Worm (Caenorhabditis elegans) whole organism, L4 larva: ENCODE measurements around the gene C18E9.8.

ENCODE experiments used
- F37D6.2 ChIP-seq: sonication (generic microtip); optimal IDR thresholded peaks from 2 replicates; lab custom pipeline; 2016; ENCODE audit warnings: mild to moderate bottlenecking, missing genetic modification characterization, missing compliant biosample characterization
- F49E8.2 ChIP-seq: sonication (generic microtip); optimal IDR thresholded peaks from 2 replicates; lab custom pipeline; 2016; ENCODE audit warnings: missing compliant biosample characterization, mild to moderate bottlenecking, missing genetic modification characterization, borderline replicate concordance
- Y75B8A.6 ChIP-seq: fragments of 200-800 bp; sonication (Bioruptor generic); IDR thresholded peaks from 2 replicates; pipeline ENCODE4 v1.3.6; 2022; ENCODE audit warnings: missing genetic modification reagents, missing genetic modification characterization, missing compliant biosample characterization
- ZK337.2 ChIP-seq: fragments of 200-800 bp; sonication (Bioruptor generic); IDR thresholded peaks from 2 replicates; pipeline ENCODE4 v1.3.6; 2022; ENCODE audit warnings: missing genetic modification reagents, missing genetic modification characterization, missing compliant biosample characterization
- ZK546.5 ChIP-seq, 2 experiments: sonication (generic microtip); optimal IDR thresholded peaks; 2 replicates each; lab custom pipeline; 2017; ENCODE audit warnings: missing biosample characterization in 2 of 2, missing genetic modification characterization in 2 of 2
- aha-1 ChIP-seq: fragments of 150-350 bp; peaks from one replicate; lab custom pipeline; 2014; ENCODE audit warnings: missing biosample characterization, missing genetic modification characterization
- arid-1 ChIP-seq: fragments of 200-800 bp; sonication (Bioruptor generic); conservative IDR thresholded peaks from 2 replicates; pipeline ENCODE4 v1.3.6; 2022; ENCODE audit warnings: missing genetic modification reagents, missing genetic modification characterization, missing compliant biosample characterization
- ceh-32 ChIP-seq: sonication (generic microtip); optimal IDR thresholded peaks from 2 replicates; lab custom pipeline; 2016; ENCODE audit warnings: mild to moderate bottlenecking, missing genetic modification characterization, missing compliant biosample characterization; ENCODE audit not compliant: poor library complexity
- ces-1 ChIP-seq: fragments of 150-350 bp; sonication (generic microtip); optimal IDR thresholded peaks from 4 replicates; lab custom pipeline; 2014; ENCODE audit warnings: missing biosample characterization, missing genetic modification reagents, missing genetic modification characterization
- daf-12 ChIP-seq: fragments of 150-350 bp; optimal IDR thresholded peaks from 2 replicates; lab custom pipeline; 2014; ENCODE audit warnings: missing biosample characterization, missing genetic modification reagents, missing genetic modification characterization
- daf-8 ChIP-seq: fragments of 200-800 bp; sonication (Bioruptor generic); IDR thresholded peaks from 2 replicates; pipeline ENCODE4 v1.3.6; 2022; ENCODE audit warnings: missing genetic modification characterization, missing compliant biosample characterization
- dmd-6 ChIP-seq: fragments of 200-800 bp; sonication (Bioruptor generic); IDR thresholded peaks from 2 replicates; pipeline ENCODE4 v1.3.6; 2022; ENCODE audit warnings: missing genetic modification reagents, missing genetic modification characterization, missing compliant biosample characterization
- dmd-9 ChIP-seq: fragments of 200-800 bp; sonication (Bioruptor generic); IDR thresholded peaks from 2 replicates; pipeline ENCODE4 v1.3.6; 2022; ENCODE audit warnings: missing genetic modification reagents, missing genetic modification characterization, missing compliant biosample characterization
- dpl-1 ChIP-seq: fragments of 150-350 bp; optimal IDR thresholded peaks from 2 replicates; lab custom pipeline; 2014; ENCODE audit warnings: missing biosample characterization, missing genetic modification reagents, missing genetic modification characterization
- egl-27 ChIP-seq: sonication (generic microtip); optimal IDR thresholded peaks from 3 replicates; lab custom pipeline; 2017; ENCODE audit warnings: missing biosample characterization, missing genetic modification reagents, missing genetic modification characterization
- fos-1 ChIP-seq: fragments of 150-350 bp; optimal IDR thresholded peaks from 2 replicates; lab custom pipeline; 2014; ENCODE audit warnings: missing biosample characterization, missing genetic modification characterization
- hlh-30 ChIP-seq: sonication (generic microtip); optimal IDR thresholded peaks from 2 replicates; lab custom pipeline; 2017; ENCODE audit warnings: antibody characterized with exemption, mild to moderate bottlenecking, missing genetic modification characterization, missing compliant biosample characterization; ENCODE audit not compliant: insufficient read depth
- lin-39 ChIP-seq: fragments of 150-350 bp; optimal IDR thresholded peaks from 2 replicates; lab custom pipeline; 2014; ENCODE audit warnings: missing biosample characterization, missing genetic modification reagents, missing genetic modification characterization
- lir-3 ChIP-seq: sonication (generic microtip); optimal IDR thresholded peaks from 2 replicates; lab custom pipeline; 2016; ENCODE audit warnings: mild to moderate bottlenecking, missing genetic modification characterization, missing compliant biosample characterization
- madf-9 ChIP-seq: fragments of 200-800 bp; sonication (Bioruptor generic); conservative IDR thresholded peaks from 2 replicates; pipeline ENCODE4 v1.3.6; 2022; ENCODE audit warnings: missing genetic modification reagents, missing genetic modification characterization, missing compliant biosample characterization
- mep-1 ChIP-seq: fragments of 150-350 bp; sonication (generic microtip); optimal IDR thresholded peaks from 3 replicates; lab custom pipeline; 2014; ENCODE audit warnings: missing biosample characterization, missing genetic modification characterization
- mxl-3 ChIP-seq: fragments of 200-800 bp; sonication (Bioruptor generic); optimal IDR thresholded peaks from 2 replicates; lab custom pipeline; 2018; ENCODE audit warnings: mild to moderate bottlenecking, missing genetic modification characterization, missing compliant biosample characterization
- nhr-28 ChIP-seq: fragments of 150-350 bp; optimal IDR thresholded peaks from 2 replicates; lab custom pipeline; 2014; ENCODE audit warnings: missing biosample characterization, missing genetic modification characterization
- nhr-41 ChIP-seq: fragments of 200-800 bp; sonication (Bioruptor generic); IDR thresholded peaks from 2 replicates; pipeline ENCODE4 v1.3.6; 2022; ENCODE audit warnings: missing genetic modification reagents, missing genetic modification characterization, missing compliant biosample characterization
- pqm-1 ChIP-seq: sonication (generic microtip); optimal IDR thresholded peaks from 2 replicates; lab custom pipeline; 2017; ENCODE audit warnings: missing biosample characterization, missing genetic modification characterization
- saeg-2 ChIP-seq: fragments of 200-800 bp; sonication (Bioruptor generic); IDR thresholded peaks from 2 replicates; pipeline ENCODE4 v1.3.6; 2022; ENCODE audit warnings: missing genetic modification reagents, missing genetic modification characterization, missing compliant biosample characterization
- skn-1 ChIP-seq: fragments of 150-350 bp; optimal IDR thresholded peaks from 2 replicates; lab custom pipeline; 2014; ENCODE audit warnings: missing biosample characterization, missing genetic modification characterization
- snpc-1.2 ChIP-seq: fragments of 200-800 bp; sonication (Bioruptor generic); IDR thresholded peaks from 2 replicates; pipeline ENCODE4 v1.3.6; 2022; ENCODE audit warnings: missing genetic modification reagents, missing genetic modification characterization, missing compliant biosample characterization
- spr-1 ChIP-seq: sonication (generic microtip); optimal IDR thresholded peaks from 2 replicates; lab custom pipeline; 2016; ENCODE audit warnings: mild to moderate bottlenecking, missing genetic modification characterization, missing compliant biosample characterization
- tag-97 ChIP-seq: fragments of 200-800 bp; sonication (Bioruptor generic); IDR thresholded peaks from 2 replicates; pipeline ENCODE4 v1.3.6; 2022; ENCODE audit warnings: missing genetic modification characterization, missing compliant biosample characterization
- tra-1 ChIP-seq: fragments of 200-800 bp; sonication (Bioruptor generic); IDR thresholded peaks from 2 replicates; pipeline ENCODE4 v1.3.6; 2022; ENCODE audit warnings: missing genetic modification reagents, missing genetic modification characterization, missing compliant biosample characterization
- unc-62 ChIP-seq, 3 experiments: fragments of 150-350 bp in 1 of 3; sonication (generic microtip); optimal IDR thresholded peaks in 2 of 3; peaks in 1 of 3; 1 replicate in 1 of 3; 2 replicates in 2 of 3; lab custom pipeline; 2014 to 2017; ENCODE audit warnings: missing biosample characterization in 3 of 3, missing genetic modification characterization in 3 of 3, missing genetic modification reagents in 3 of 3, missing genotype in 1 of 3
- vab-7 ChIP-seq: fragments of 200-800 bp; sonication (Bioruptor generic); IDR thresholded peaks from 2 replicates; pipeline ENCODE4 v1.3.6; 2022; ENCODE audit warnings: missing genetic modification reagents, missing genetic modification characterization, missing compliant biosample characterization
- zag-1 ChIP-seq: fragments of 150-350 bp; optimal IDR thresholded peaks from 2 replicates; lab custom pipeline; 2014; ENCODE audit warnings: missing biosample characterization, missing genetic modification characterization
- ztf-11 ChIP-seq: fragments of 150-350 bp; optimal IDR thresholded peaks from 2 replicates; lab custom pipeline; 2014; ENCODE audit warnings: missing biosample characterization, missing genetic modification characterization

The C18E9.8 gene

ce11 chrII:9026348-9026747 lies 38.5 kb upstream of the C18E9.8 start:
- TF ChIP-seq dpl-1 (GFP tag; lab: Kevin White, UChicago) (no peak), unc-62 (GFP tag; optimal IDR thresholded peaks at IDR 0.05 in 1 of 2; lab: Kevin White, UChicago) (peak in 1 of 2 experiments; percentile 23), unc-62 (tag; optimal IDR thresholded peaks at IDR 0.05; lab: Kevin White, UChicago) (no peak)

DNA sequence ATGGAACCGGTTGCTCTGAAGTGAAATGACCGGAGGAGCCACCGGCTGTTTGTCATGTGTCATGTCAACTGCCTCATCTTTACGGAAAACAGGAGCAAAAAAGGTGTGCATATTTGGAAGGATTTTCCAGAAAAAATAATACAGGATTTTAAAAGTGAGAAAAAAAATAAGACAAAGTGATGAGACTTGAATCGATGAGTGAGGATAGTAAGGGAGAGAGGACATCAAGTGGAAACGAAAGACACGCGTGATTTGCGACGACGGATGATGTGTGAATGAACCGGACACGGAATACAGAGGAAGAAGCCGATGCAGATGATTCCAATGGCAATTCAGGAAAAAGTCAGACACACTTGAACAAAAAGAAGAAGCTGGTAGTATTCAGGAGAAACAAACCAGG lies 36.5 kb upstream of the C18E9.8 start:
- TF ChIP-seq ceh-32 (tag; lab: Kevin White, UChicago) (no peak), daf-12 (no peak), unc-62 (GFP tag; optimal IDR thresholded peaks at IDR 0.05 in 1 of 2; lab: Kevin White, UChicago) (peak in 1 of 2 experiments; percentile 40), unc-62 (tag; optimal IDR thresholded peaks at IDR 0.05; lab: Kevin White, UChicago) (no peak), aha-1 (tag; lab: Kevin White, UChicago) (peak; percentile 93), nhr-28 (tag; lab: Kevin White, UChicago) (no peak), ZK337.2 (GFP tag; lab: Robert Waterston, UW) (no peak), Y75B8A.6 (GFP tag; lab: Robert Waterston, UW) (no peak), snpc-1.2 (GFP tag; lab: Robert Waterston, UW) (no peak)

- TF ChIP-seq unc-62 (GFP tag; optimal IDR thresholded peaks at IDR 0.05 in 1 of 2; lab: Kevin White, UChicago) (peak in 1 of 2 experiments; percentile 96), unc-62 (tag; optimal IDR thresholded peaks at IDR 0.05; lab: Kevin White, UChicago) (no peak), tra-1 (GFP tag; lab: Robert Waterston, UW) (no peak)
- TF ChIP-seq, all 104 proteins: peak for 1
These were observed 33.8 kb upstream of the C18E9.8 start for ce11 chrII:9021625-9022024.

DNA sequence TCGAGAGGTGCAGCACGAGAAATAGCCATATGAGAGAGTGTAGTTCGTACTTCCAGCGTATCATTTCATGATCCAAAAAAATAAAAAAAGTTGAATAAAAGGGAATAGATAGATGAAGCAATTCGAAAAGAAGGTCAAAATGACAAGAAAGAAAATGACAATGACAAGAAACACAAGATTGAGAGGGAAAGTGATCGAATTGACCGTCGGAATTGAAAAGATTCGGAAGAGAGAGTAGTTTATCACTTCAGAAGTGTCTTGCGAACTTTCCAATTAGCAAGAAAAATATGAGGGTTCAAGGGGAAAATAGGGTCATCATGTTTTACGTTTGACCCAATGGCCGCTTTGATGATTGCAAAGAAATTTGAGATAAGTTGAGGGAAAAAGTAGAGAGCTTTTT lies 31.8 kb upstream of the C18E9.8 start, which contains the start of gene dep-1:
Gene dep-1 (minus strand): TSS at position 95 of the 400 bp plus-strand sequence.
- TF ChIP-seq ztf-11 (tag; lab: Kevin White, UChicago) (no peak), lir-3 (tag; lab: Kevin White, UChicago) (no peak), madf-9 (GFP tag; lab: Robert Waterston, UW) (no peak), mep-1 (no peak), tag-97 (GFP tag; lab: Robert Waterston, UW) (no peak), ceh-32 (tag; lab: Kevin White, UChicago) (no peak), dmd-6 (GFP tag; lab: Robert Waterston, UW) (no peak), spr-1 (tag; lab: Kevin White, UChicago) (no peak)

ce11 chrII:9017628-9018027 lies 29.8 kb upstream of the C18E9.8 start:
- TF ChIP-seq ces-1 (GFP tag; lab: Kevin White, UChicago), result no peak
- peak in 1 of 2 experiments; percentile 91 for TF ChIP-seq unc-62 (GFP tag; optimal IDR thresholded peaks at IDR 0.05 in 1 of 2; lab: Kevin White, UChicago)
- TF ChIP-seq unc-62 (tag; optimal IDR thresholded peaks at IDR 0.05; lab: Kevin White, UChicago), result no peak

DNA sequence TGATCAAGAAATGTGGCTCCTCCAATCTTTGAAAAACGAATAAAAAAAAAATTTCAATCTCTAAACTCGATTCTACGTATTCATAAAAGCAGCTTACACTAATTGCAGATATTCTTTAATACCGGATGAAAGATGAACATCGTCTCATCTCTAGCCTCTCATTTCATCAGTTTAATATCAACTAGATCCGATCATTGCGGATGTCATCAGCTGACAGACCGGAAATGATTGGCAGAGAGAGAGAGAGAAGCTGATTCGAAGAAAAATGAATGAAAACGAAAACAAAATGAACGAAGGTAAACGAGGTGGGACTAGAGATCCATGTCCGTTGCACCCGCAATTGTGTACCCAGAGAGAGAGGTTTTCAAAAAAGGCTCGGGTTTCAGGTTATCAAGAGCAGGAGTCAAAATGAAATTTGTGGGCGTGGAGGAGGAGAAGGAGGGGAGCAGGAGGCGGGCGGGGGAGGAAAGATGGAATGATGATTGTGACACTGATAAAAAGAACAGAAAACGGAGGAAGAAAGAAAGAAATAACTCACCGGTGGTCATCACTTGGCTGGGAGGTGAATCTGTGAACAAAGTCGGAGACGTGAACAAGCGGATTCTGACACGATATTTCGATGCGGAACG lies 27.1 kb upstream of the C18E9.8 start:
- TF ChIP-seq dpl-1 (GFP tag; lab: Kevin White, UChicago), result no peak
- no peak for TF ChIP-seq mxl-3 (GFP tag; lab: Kevin White, UChicago)
- no peak for TF ChIP-seq dmd-9 (GFP tag; lab: Robert Waterston, UW)
- 0 out of 2 replicates have a peak, but pooled peaks have one; percentile 20 for TF ChIP-seq dmd-6 (GFP tag; lab: Robert Waterston, UW)
- no peak for TF ChIP-seq ZK546.5 (tag; optimal IDR thresholded peaks at IDR 0.05; lab: Kevin White, UChicago)
- no peak for TF ChIP-seq saeg-2 (GFP tag; lab: Robert Waterston, UW)
- no peak for TF ChIP-seq zag-1 (tag; lab: Kevin White, UChicago)
- TF ChIP-seq egl-27 (tag; lab: Kevin White, UChicago), result no peak
- no peak for TF ChIP-seq F37D6.2 (tag; lab: Kevin White, UChicago)
- TF ChIP-seq F49E8.2, result no peak
- no peak for TF ChIP-seq lin-39
- TF ChIP-seq hlh-30 (tag; lab: Kevin White, UChicago), result peak; percentile 12
- no peak for TF ChIP-seq arid-1
- TF ChIP-seq fos-1 (tag; lab: Kevin White, UChicago), result no peak
- TF ChIP-seq ces-1 (GFP tag; lab: Kevin White, UChicago), result no peak
- TF ChIP-seq nhr-41 (GFP tag; lab: Robert Waterston, UW), result no peak
- no peak for TF ChIP-seq snpc-1.2 (GFP tag; lab: Robert Waterston, UW)
- TF ChIP-seq vab-7, result no peak
- TF ChIP-seq daf-8 (GFP tag; lab: Robert Waterston, UW), result no peak
- no peak for TF ChIP-seq unc-62 (GFP tag; optimal IDR thresholded peaks at IDR 0.05 in 1 of 2; lab: Kevin White, UChicago)
- TF ChIP-seq unc-62 (tag; optimal IDR thresholded peaks at IDR 0.05; lab: Kevin White, UChicago), result no peak
- peak; percentile 10 for TF ChIP-seq pqm-1 (tag; lab: Kevin White, UChicago)
- TF ChIP-seq aha-1 (tag; lab: Kevin White, UChicago), result peak; percentile 59
- no peak for TF ChIP-seq skn-1
